Worm (Caenorhabditis elegans) whole organism, L2 larva: ENCODE measurements around the gene lin-14.
"Not testable (repeated sequence)": the region's sequence is repeated elsewhere in the genome, so short reads cannot be mapped to it uniquely, and the experiment has no call there.

Experiments
- Y55F3AM.14 ChIP-seq: fragments of 200-800 bp; sonication (Bioruptor generic); optimal IDR thresholded peaks from 2 replicates; lab custom pipeline; 2018; ENCODE audit warnings: mild to moderate bottlenecking, missing genetic modification characterization, missing compliant biosample characterization
- alr-1 ChIP-seq: fragments of 150-350 bp; optimal IDR thresholded peaks from 2 replicates; lab custom pipeline; 2014; ENCODE audit warnings: missing biosample characterization, missing genetic modification characterization
- aly-2 ChIP-seq: fragments of 150-350 bp; optimal IDR thresholded peaks from 2 replicates; lab custom pipeline; 2014; ENCODE audit warnings: missing biosample characterization, missing genetic modification characterization
- ama-1 ChIP-seq: fragments of 150-350 bp; optimal IDR thresholded peaks from 2 replicates; lab custom pipeline; 2018; ENCODE audit warnings: inconsistent platforms
- blmp-1 ChIP-seq: sonication (generic microtip); optimal IDR thresholded peaks from 2 replicates; lab custom pipeline; 2017; ENCODE audit warnings: missing genetic modification characterization, mild to moderate bottlenecking, missing compliant biosample characterization, antibody characterized with exemption, moderate library complexity; ENCODE audit not compliant: insufficient read depth
- ceh-16 ChIP-seq: fragments of 150-350 bp; optimal IDR thresholded peaks from 2 replicates; lab custom pipeline; 2014; ENCODE audit warnings: missing biosample characterization, missing genetic modification characterization
- ceh-82 ChIP-seq: fragments of 150-350 bp; optimal IDR thresholded peaks from 2 replicates; lab custom pipeline; 2014; ENCODE audit warnings: missing biosample characterization, missing genetic modification characterization
- egl-27 ChIP-seq: sonication (generic microtip); optimal IDR thresholded peaks from 3 replicates; lab custom pipeline; 2017; ENCODE audit warnings: missing biosample characterization, missing genetic modification reagents, missing genetic modification characterization
- elt-1 ChIP-seq: fragments of 150-350 bp; optimal IDR thresholded peaks from 2 replicates; lab custom pipeline; 2014; ENCODE audit warnings: missing biosample characterization, missing genetic modification characterization
- elt-3 ChIP-seq: sonication (generic microtip); optimal IDR thresholded peaks from 2 replicates; lab custom pipeline; 2017; ENCODE audit warnings: missing biosample characterization, missing genetic modification characterization
- fos-1 ChIP-seq: fragments of 150-350 bp; optimal IDR thresholded peaks from 2 replicates; lab custom pipeline; 2014; ENCODE audit warnings: missing biosample characterization, missing genetic modification characterization
- gmeb-1 ChIP-seq: fragments of 150-350 bp; optimal IDR thresholded peaks from 2 replicates; lab custom pipeline; 2014; ENCODE audit warnings: missing biosample characterization, missing genetic modification characterization
- lin-13 ChIP-seq: fragments of 150-350 bp; optimal IDR thresholded peaks from 2 replicates; lab custom pipeline; 2014; ENCODE audit warnings: missing biosample characterization, missing genetic modification reagents, missing genetic modification characterization
- lin-39 ChIP-seq: fragments of 150-350 bp; optimal IDR thresholded peaks from 2 replicates; lab custom pipeline; 2014; ENCODE audit warnings: missing biosample characterization, missing genetic modification reagents, missing genetic modification characterization
- lsy-2 ChIP-seq, 2 experiments: fragments of 150-350 bp in 1 of 2; sonication (generic microtip) in 1 of 2; optimal IDR thresholded peaks; 2 replicates each; lab custom pipeline; 2014 to 2017; ENCODE audit warnings: missing biosample characterization in 2 of 2, missing genetic modification characterization in 2 of 2
- mab-5 ChIP-seq: fragments of 150-350 bp; optimal IDR thresholded peaks from 2 replicates; lab custom pipeline; 2014; ENCODE audit warnings: missing biosample characterization, missing genetic modification characterization
- mbf-1 ChIP-seq: sonication (generic microtip); optimal IDR thresholded peaks from 2 replicates; lab custom pipeline; 2017; ENCODE audit warnings: missing biosample characterization, missing genetic modification characterization
- mdl-1 ChIP-seq, 2 experiments: fragments of 150-350 bp in 1 of 2; sonication (generic microtip) in 1 of 2; optimal IDR thresholded peaks; 2 replicates each; lab custom pipeline; 2017; ENCODE audit warnings: missing biosample characterization in 2 of 2, missing genetic modification characterization in 2 of 2
- nhr-10 ChIP-seq: sonication (generic microtip); optimal IDR thresholded peaks from 2 replicates; lab custom pipeline; 2017; ENCODE audit warnings: missing biosample characterization, missing genetic modification characterization
- nhr-11 ChIP-seq: fragments of 150-350 bp; optimal IDR thresholded peaks from 2 replicates; lab custom pipeline; 2014; ENCODE audit warnings: missing biosample characterization, missing genetic modification characterization
- nhr-12 ChIP-seq: fragments of 150-350 bp; optimal IDR thresholded peaks from 2 replicates; lab custom pipeline; 2014; ENCODE audit warnings: missing biosample characterization, missing genetic modification characterization
- nhr-129 ChIP-seq: fragments of 150-350 bp; optimal IDR thresholded peaks from 2 replicates; lab custom pipeline; 2014; ENCODE audit warnings: missing biosample characterization, missing genetic modification characterization
- nhr-25 ChIP-seq: fragments of 150-350 bp; sonication (generic microtip); optimal IDR thresholded peaks from 3 replicates; lab custom pipeline; 2014; ENCODE audit warnings: missing biosample characterization, missing genetic modification characterization
- nhr-77 ChIP-seq: fragments of 150-350 bp; optimal IDR thresholded peaks from 2 replicates; lab custom pipeline; 2014; ENCODE audit warnings: missing biosample characterization, missing genetic modification characterization
- peb-1 ChIP-seq: fragments of 150-350 bp; optimal IDR thresholded peaks from 2 replicates; lab custom pipeline; 2014; ENCODE audit warnings: missing biosample characterization, missing genetic modification characterization
- sem-4 ChIP-seq: fragments of 150-350 bp; optimal IDR thresholded peaks from 2 replicates; lab custom pipeline; 2014; ENCODE audit warnings: missing biosample characterization, missing genetic modification reagents, missing genetic modification characterization
- sma-3 ChIP-seq: sonication (generic microtip); optimal IDR thresholded peaks from 2 replicates; lab custom pipeline; 2016; ENCODE audit warnings: missing genetic modification reagents, missing genetic modification characterization, missing compliant biosample characterization
- sma-9 ChIP-seq, 2 experiments: fragments of 150-350 bp in 1 of 2; sonication (generic microtip) in 1 of 2; optimal IDR thresholded peaks; 2 replicates each; lab custom pipeline; 2014 to 2016; ENCODE audit warnings: missing genetic modification characterization in 2 of 2, mild to moderate bottlenecking in 1 of 2, missing biosample characterization in 1 of 2, missing compliant biosample characterization in 1 of 2, missing genetic modification reagents in 1 of 2, moderate library complexity in 1 of 2
- snpc-4 ChIP-seq: fragments of 150-350 bp; optimal IDR thresholded peaks from 2 replicates; lab custom pipeline; 2014; ENCODE audit warnings: missing biosample characterization, missing genetic modification characterization
- unc-39 ChIP-seq: fragments of 150-350 bp; optimal IDR thresholded peaks from 2 replicates; lab custom pipeline; 2014; ENCODE audit warnings: missing biosample characterization, missing genetic modification characterization
- unc-55 ChIP-seq: fragments of 150-350 bp; sonication (generic microtip); optimal IDR thresholded peaks from 3 replicates; lab custom pipeline; 2014; ENCODE audit warnings: missing biosample characterization, missing genetic modification reagents, missing genetic modification characterization
- unc-62 ChIP-seq: fragments of 150-350 bp; optimal IDR thresholded peaks from 2 replicates; lab custom pipeline; 2014; ENCODE audit warnings: missing biosample characterization, missing genetic modification reagents, missing genetic modification characterization
- zag-1 ChIP-seq: fragments of 150-350 bp; optimal IDR thresholded peaks from 2 replicates; lab custom pipeline; 2014; ENCODE audit warnings: missing biosample characterization, missing genetic modification characterization
- ztf-1 ChIP-seq: fragments of 200-800 bp; sonication (Bioruptor generic); conservative IDR thresholded peaks from 2 replicates; pipeline ENCODE4 v1.3.6; 2022; ENCODE audit warnings: missing genetic modification characterization, missing compliant biosample characterization
- ztf-11 ChIP-seq: sonication (generic microtip); optimal IDR thresholded peaks from 2 replicates; lab custom pipeline; 2017; ENCODE audit warnings: missing biosample characterization, missing genetic modification characterization

Gene lin-14

DNA sequence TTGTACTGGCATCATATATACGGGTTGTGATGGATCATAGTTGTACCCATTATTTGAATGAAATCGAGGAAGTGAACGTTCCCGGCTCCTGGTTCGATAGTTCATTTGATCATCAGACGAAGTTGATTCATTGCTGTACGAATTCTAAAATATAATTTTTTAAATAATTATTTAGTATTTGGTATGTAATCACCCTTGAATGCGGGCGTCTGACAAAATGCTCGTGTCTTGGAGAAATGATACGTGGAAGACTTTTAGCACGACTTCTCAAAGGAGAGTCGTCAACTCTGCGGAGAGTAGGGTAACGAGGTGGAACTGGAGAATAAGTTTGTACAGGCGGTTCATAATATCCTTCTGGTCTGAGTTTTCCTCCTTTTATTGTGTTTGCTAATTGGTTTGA, 37.8 kb upstream of the lin-14 start:
- TF ChIP-seq nhr-129 (tag; lab: Kevin White, UChicago) = no peak
- no peak for TF ChIP-seq ama-1 (lab: Kevin White, UChicago)
- TF ChIP-seq blmp-1 = no peak
- TF ChIP-seq egl-27 (tag; lab: Kevin White, UChicago) = no peak
- no peak for TF ChIP-seq elt-3 (tag; lab: Kevin White, UChicago)
- TF ChIP-seq ceh-16 = no peak
- TF ChIP-seq ceh-82 (tag; lab: Kevin White, UChicago) = no peak
- no peak for TF ChIP-seq Y55F3AM.14 (GFP tag; lab: Kevin White, UChicago)
- no peak for TF ChIP-seq mdl-1 (tag; optimal IDR thresholded peaks at IDR 0.05; lab: Kevin White, UChicago)
- TF ChIP-seq lin-13 (GFP tag; lab: Kevin White, UChicago) = no peak
- TF ChIP-seq elt-1 (tag; lab: Kevin White, UChicago) = no peak

DNA sequence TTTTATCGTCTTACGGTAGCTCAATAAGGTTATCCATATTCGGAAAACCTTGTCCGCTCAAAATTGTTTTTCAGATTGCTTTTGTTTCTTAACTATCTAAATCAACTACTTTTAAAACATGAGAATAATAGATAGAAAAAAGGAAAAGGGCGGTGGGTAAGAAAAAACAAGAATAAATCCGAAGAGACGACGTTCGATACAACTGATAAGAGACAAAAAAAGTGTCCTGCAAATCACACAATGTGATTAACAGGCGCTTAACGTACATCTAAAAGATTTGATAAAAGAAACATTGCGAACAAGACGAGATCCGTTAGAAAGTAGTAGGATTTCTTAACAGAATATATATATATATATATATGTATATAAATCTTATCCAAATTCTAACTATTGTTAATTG, 31.9 kb upstream of the lin-14 start, which contains the start of gene hum-4:
Gene hum-4 (minus strand): TSS at position 101 of the 400 bp plus-strand sequence.
- TF ChIP-seq peb-1 (no peak), sma-9 (GFP tag; optimal IDR thresholded peaks at IDR 0.05; lab: Kevin White, UChicago) (no peak), sma-9 (tag; optimal IDR thresholded peaks at IDR 0.05; lab: Kevin White, UChicago) (no peak), unc-62 (GFP tag; lab: Kevin White, UChicago) (no peak), alr-1 (no peak), mbf-1 (tag; lab: Kevin White, UChicago) (no peak), fos-1 (no peak), ztf-11 (tag; lab: Kevin White, UChicago) (no peak), unc-39 (tag; lab: Kevin White, UChicago) (no peak), ztf-1 (GFP tag; lab: Robert Waterston, UW) (no peak), mab-5 (tag; lab: Kevin White, UChicago) (no peak), gmeb-1 (no peak), Y55F3AM.14 (GFP tag; lab: Kevin White, UChicago) (no peak), ceh-16 (no peak), lin-39 (no peak), sma-3 (GFP tag; lab: Kevin White, UChicago) (no peak), nhr-129 (tag; lab: Kevin White, UChicago) (no peak), unc-55 (GFP tag; lab: Kevin White, UChicago) (no peak), lsy-2 (tag; optimal IDR thresholded peaks at IDR 0.05; lab: Kevin White, UChicago) (no peak), snpc-4 (no peak)

DNA sequence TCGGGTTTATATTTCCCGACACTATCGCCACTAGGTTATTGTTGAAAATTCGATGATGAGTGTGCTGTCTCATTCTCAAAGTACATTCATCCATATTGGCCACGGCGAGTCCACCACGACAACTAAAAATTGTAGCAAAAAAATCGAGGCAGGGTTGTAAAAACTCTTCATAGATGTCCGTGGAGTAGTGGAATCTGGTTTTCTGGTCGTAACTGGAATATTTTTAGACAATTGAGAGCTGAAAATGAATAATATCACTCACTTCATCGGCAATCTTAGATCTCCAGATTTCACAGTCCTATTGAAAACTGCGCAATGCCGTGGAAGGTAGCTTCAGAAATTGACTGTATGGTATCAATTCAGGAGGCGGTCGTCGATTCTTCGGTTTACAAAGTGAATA, 29.9 kb upstream of the lin-14 start:
- TF ChIP-seq nhr-10 (tag; lab: Kevin White, UChicago) (no peak), nhr-11 (no peak), Y55F3AM.14 (GFP tag; lab: Kevin White, UChicago) (no peak), unc-55 (GFP tag; lab: Kevin White, UChicago) (no peak), snpc-4 (no peak), egl-27 (tag; lab: Kevin White, UChicago) (no peak), blmp-1 (no peak), nhr-77 (tag; lab: Kevin White, UChicago) (no peak), gmeb-1 (no peak), lin-13 (GFP tag; lab: Kevin White, UChicago) (no peak)

DNA sequence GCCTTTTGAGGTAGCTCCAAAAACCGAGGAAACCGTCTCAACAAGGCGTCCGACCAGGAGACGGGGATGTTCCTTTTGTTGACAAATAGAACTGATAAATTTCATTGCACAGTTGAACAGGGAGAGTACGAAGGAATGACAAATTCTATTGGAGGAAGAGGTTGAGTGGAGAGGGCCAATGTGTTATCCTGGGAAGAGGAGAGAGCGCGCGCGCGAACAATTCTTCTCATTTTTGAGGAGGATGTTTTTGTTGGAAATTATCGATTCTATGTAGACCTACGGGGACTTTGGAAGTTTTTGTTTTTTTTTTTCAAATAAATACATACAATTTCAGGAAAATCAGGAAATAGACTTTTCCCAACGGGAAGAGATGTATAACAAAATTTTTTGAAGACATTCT, 27.6 kb upstream of the lin-14 start:
- TF ChIP-seq aly-2 (tag; lab: Kevin White, UChicago) (no peak), nhr-77 (tag; lab: Kevin White, UChicago) (no peak), nhr-25 (tag; lab: Kevin White, UChicago) (no peak), peb-1 (no peak), gmeb-1 (no peak), zag-1 (tag; lab: Kevin White, UChicago) (no peak), sem-4 (tag; lab: Kevin White, UChicago) (no peak), nhr-12 (no peak)

DNA sequence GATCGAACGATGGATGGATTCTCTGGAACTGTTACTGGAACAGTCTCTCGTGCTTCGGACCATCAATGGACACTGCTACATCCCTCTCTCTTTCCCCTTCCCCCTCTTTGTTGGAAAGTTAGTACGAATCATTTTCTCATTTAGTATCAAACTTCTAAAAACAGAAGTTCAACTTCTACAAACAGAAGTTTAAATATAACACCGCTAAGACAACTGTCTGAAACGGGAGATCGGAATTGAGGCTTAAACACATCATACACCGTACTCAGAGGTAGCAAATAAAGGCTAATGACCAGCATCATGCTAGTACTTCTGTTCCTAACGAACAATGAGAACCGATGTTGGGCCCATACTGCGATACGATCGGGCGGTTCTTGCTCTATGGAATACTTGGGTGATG, 25.6 kb upstream of the lin-14 start, which contains the start of gene F46C3.7:
Gene F46C3.7 (plus strand): TSS at position 301 of the 400 bp plus-strand sequence.
- TF ChIP-seq alr-1; unc-55 (GFP tag; lab: Kevin White, UChicago); elt-3 (tag; lab: Kevin White, UChicago): not testable (repeated sequence)
- TF ChIP-seq, all 48 proteins: peak for 0; not testable (repeated sequence) for 48
